Worm (Caenorhabditis elegans) whole organism, L3 larva: ENCODE results near the gene F53F1.3.

ENCODE experiments used
- ceh-16 ChIP-seq: sonication (generic microtip); optimal IDR thresholded peaks from 2 replicates; lab custom pipeline; 2017; ENCODE audit warnings: missing biosample characterization, missing genetic modification characterization
- daf-12 ChIP-seq: fragments of 150-350 bp; optimal IDR thresholded peaks from 2 replicates; lab custom pipeline; 2014; ENCODE audit warnings: missing biosample characterization, missing genetic modification reagents, missing genetic modification characterization
- egl-27 ChIP-seq: sonication (generic microtip); optimal IDR thresholded peaks from 4 replicates; lab custom pipeline; 2017; ENCODE audit warnings: missing biosample characterization, missing genetic modification reagents, missing genetic modification characterization
- lin-39 ChIP-seq: fragments of 150-350 bp; optimal IDR thresholded peaks from 2 replicates; lab custom pipeline; 2018; ENCODE audit warnings: missing biosample characterization, missing genetic modification reagents, missing genetic modification characterization
- zag-1 ChIP-seq: fragments of 150-350 bp; optimal IDR thresholded peaks from 2 replicates; lab custom pipeline; 2014; ENCODE audit warnings: missing biosample characterization, missing genetic modification characterization

- TF ChIP-seq ceh-16 (tag; lab: Kevin White, UChicago) (no peak), egl-27 (tag; lab: Kevin White, UChicago) (no peak), zag-1 (tag; lab: Kevin White, UChicago) (no peak), daf-12 (tag; lab: Kevin White, UChicago) (no peak), lin-39 (tag; lab: Kevin White, UChicago) (no peak)
These were observed 27.1 kb upstream of the F53F1.3 start, which contains the start of gene cpz-2 for ce11 chrV:13380980-13381379.
